Worm (Caenorhabditis elegans) whole organism, L1 larva: Measurements from ENCODE around the gene emre-1.

Source experiments
- C16A3.4 ChIP-seq: fragments of 150-350 bp; optimal IDR thresholded peaks from 2 replicates; lab custom pipeline; 2014; ENCODE audit warnings: missing biosample characterization, missing genetic modification characterization
- F16B12.6 ChIP-seq: fragments of 150-350 bp; optimal IDR thresholded peaks from 2 replicates; lab custom pipeline; 2014; ENCODE audit warnings: missing biosample characterization, missing genetic modification characterization
- Y116A8C.19 ChIP-seq: sonication (generic microtip); optimal IDR thresholded peaks from 2 replicates; lab custom pipeline; 2016; ENCODE audit warnings: missing compliant biosample characterization, missing genetic modification characterization, borderline replicate concordance
- aha-1 ChIP-seq: fragments of 150-350 bp; optimal IDR thresholded peaks from 2 replicates; lab custom pipeline; 2014; ENCODE audit warnings: missing biosample characterization, missing genetic modification characterization
- aly-2 ChIP-seq: fragments of 150-350 bp; optimal IDR thresholded peaks from 2 replicates; lab custom pipeline; 2014; ENCODE audit warnings: missing biosample characterization, missing genetic modification characterization
- ama-1 ChIP-seq: fragments of 150-350 bp; optimal IDR thresholded peaks from 2 replicates; lab custom pipeline; 2014
- blmp-1 ChIP-seq: fragments of 150-350 bp; optimal IDR thresholded peaks from 2 replicates; lab custom pipeline; 2014; ENCODE audit warnings: missing biosample characterization, missing genetic modification characterization
- ceh-8 ChIP-seq: fragments of 200-800 bp; sonication (Bioruptor generic); optimal IDR thresholded peaks from 2 replicates; lab custom pipeline; 2018; ENCODE audit warnings: mild to moderate bottlenecking, missing genetic modification characterization, moderate library complexity, missing compliant biosample characterization
- ceh-90 ChIP-seq: sonication (generic microtip); optimal IDR thresholded peaks from 2 replicates; lab custom pipeline; 2016; ENCODE audit warnings: missing genetic modification characterization, missing compliant biosample characterization
- ces-1 ChIP-seq: fragments of 150-350 bp; optimal IDR thresholded peaks from 2 replicates; lab custom pipeline; 2014; ENCODE audit warnings: missing biosample characterization, missing genetic modification reagents, missing genetic modification characterization
- dsc-1 ChIP-seq: sonication (generic microtip); optimal IDR thresholded peaks from 2 replicates; lab custom pipeline; 2016; ENCODE audit warnings: mild to moderate bottlenecking, missing genetic modification characterization, missing compliant biosample characterization
- egl-13 ChIP-seq: sonication (generic microtip); optimal IDR thresholded peaks from 2 replicates; lab custom pipeline; 2016; ENCODE audit warnings: missing genotype, missing genetic modification reagents, missing genetic modification characterization, missing compliant biosample characterization
- elt-2 ChIP-seq: sonication (generic microtip); optimal IDR thresholded peaks from 2 replicates; lab custom pipeline; 2016; ENCODE audit warnings: missing genetic modification characterization, mild to moderate bottlenecking, inconsistent platforms, missing compliant biosample characterization, missing genetic modification reagents
- elt-3 ChIP-seq, 6 experiments: fragments of 150-350 bp in 1 of 6; sonication (generic microtip); optimal IDR thresholded peaks; 2 replicates each; lab custom pipeline; 2017 to 2018; ENCODE audit warnings: missing biosample characterization in 6 of 6, missing genetic modification characterization in 6 of 6, inconsistent platforms in 1 of 6
- ets-5 ChIP-seq: fragments of 200-800 bp; sonication (Bioruptor generic); IDR thresholded peaks from 2 replicates; pipeline ENCODE4 v1.3.6; 2022; ENCODE audit warnings: missing genetic modification characterization, missing compliant biosample characterization
- fkh-10 ChIP-seq: sonication (generic microtip); optimal IDR thresholded peaks from 2 replicates; lab custom pipeline; 2017; ENCODE audit warnings: missing biosample characterization, missing genetic modification reagents, missing genetic modification characterization
- fkh-4 ChIP-seq: sonication (generic microtip); optimal IDR thresholded peaks from 2 replicates; lab custom pipeline; 2016; ENCODE audit warnings: missing compliant biosample characterization, missing genetic modification characterization, borderline replicate concordance
- fos-1 ChIP-seq: fragments of 150-350 bp; optimal IDR thresholded peaks from 2 replicates; lab custom pipeline; 2014; ENCODE audit warnings: missing biosample characterization, missing genetic modification characterization
- hlh-17 ChIP-seq: fragments of 200-800 bp; sonication (Bioruptor generic); optimal IDR thresholded peaks from 2 replicates; lab custom pipeline; 2018; ENCODE audit warnings: missing genetic modification characterization, mild to moderate bottlenecking, missing compliant biosample characterization, moderate library complexity, borderline replicate concordance
- hlh-4 ChIP-seq: sonication (generic microtip); optimal IDR thresholded peaks from 2 replicates; lab custom pipeline; 2016; ENCODE audit warnings: mild to moderate bottlenecking, missing genetic modification characterization, missing compliant biosample characterization
- isw-1 ChIP-seq: fragments of 200-800 bp; sonication (Bioruptor generic); IDR thresholded peaks from 2 replicates; pipeline ENCODE4 v1.3.6; 2022; ENCODE audit warnings: missing genetic modification characterization, missing compliant biosample characterization
- lin-13 ChIP-seq: fragments of 150-350 bp; optimal IDR thresholded peaks from 2 replicates; lab custom pipeline; 2014; ENCODE audit warnings: missing biosample characterization, missing genetic modification reagents, missing genetic modification characterization
- lin-35 ChIP-seq, 2 experiments: fragments of 150-350 bp; optimal IDR thresholded peaks; 2 replicates each; lab custom pipeline; 2014; ENCODE audit warnings: missing biosample characterization in 2 of 2, missing genetic modification characterization in 2 of 2, missing genetic modification reagents in 2 of 2
- lin-39 ChIP-seq: fragments of 150-350 bp; optimal IDR thresholded peaks from 2 replicates; lab custom pipeline; 2014; ENCODE audit warnings: missing biosample characterization, missing genetic modification reagents, missing genetic modification characterization
- lir-3 ChIP-seq: sonication (generic microtip); optimal IDR thresholded peaks from 2 replicates; lab custom pipeline; 2016; ENCODE audit warnings: mild to moderate bottlenecking, missing genetic modification characterization, moderate library complexity, missing compliant biosample characterization; ENCODE audit not compliant: poor library complexity
- lsy-2 ChIP-seq, 2 experiments: fragments of 150-350 bp; optimal IDR thresholded peaks; 2 replicates each; lab custom pipeline; 2014; ENCODE audit warnings: missing biosample characterization in 2 of 2, missing genetic modification characterization in 2 of 2
- mab-9 ChIP-seq: fragments of 200-800 bp; sonication (Bioruptor generic); IDR thresholded peaks from 2 replicates; pipeline ENCODE4 v1.3.6; 2022; ENCODE audit warnings: missing genetic modification reagents, missing genetic modification characterization, missing compliant biosample characterization
- mdl-1 ChIP-seq, 2 experiments: fragments of 150-350 bp; optimal IDR thresholded peaks; 2 replicates each; lab custom pipeline; 2014 to 2017; ENCODE audit warnings: missing biosample characterization in 2 of 2, missing genetic modification characterization in 2 of 2, inconsistent platforms in 1 of 2
- mef-2 ChIP-seq: fragments of 150-350 bp; optimal IDR thresholded peaks from 2 replicates; lab custom pipeline; 2014; ENCODE audit warnings: missing biosample characterization, missing genetic modification characterization
- nhr-237 ChIP-seq: fragments of 150-350 bp; optimal IDR thresholded peaks from 2 replicates; lab custom pipeline; 2014; ENCODE audit warnings: missing biosample characterization, missing genetic modification characterization
- nhr-77 ChIP-seq: fragments of 150-350 bp; optimal IDR thresholded peaks from 2 replicates; lab custom pipeline; 2014; ENCODE audit warnings: missing biosample characterization, missing genetic modification characterization
- nhr-84 ChIP-seq: sonication (generic microtip); optimal IDR thresholded peaks from 2 replicates; lab custom pipeline; 2017; ENCODE audit warnings: missing biosample characterization, missing genetic modification characterization
- nhr-85 ChIP-seq: sonication (generic microtip); peaks from one replicate; lab custom pipeline; 2016; ENCODE audit warnings: missing genetic modification characterization, inconsistent platforms, missing compliant biosample characterization
- pag-3 ChIP-seq: sonication (generic microtip); optimal IDR thresholded peaks from 2 replicates; lab custom pipeline; 2017; ENCODE audit warnings: missing genetic modification characterization, mild to moderate bottlenecking, missing compliant biosample characterization, antibody characterized with exemption, borderline replicate concordance; ENCODE audit not compliant: insufficient read depth
- sup-37 ChIP-seq: fragments of 200-800 bp; sonication (Bioruptor generic); optimal IDR thresholded peaks from 2 replicates; lab custom pipeline; 2018; ENCODE audit warnings: mild to moderate bottlenecking, missing genetic modification characterization, missing compliant biosample characterization
- tlp-1 ChIP-seq: fragments of 150-350 bp; optimal IDR thresholded peaks from 2 replicates; lab custom pipeline; 2014; ENCODE audit warnings: missing biosample characterization, missing genetic modification characterization
- unc-130 ChIP-seq: fragments of 150-350 bp; optimal IDR thresholded peaks from 2 replicates; lab custom pipeline; 2017; ENCODE audit warnings: missing biosample characterization, missing genetic modification characterization, inconsistent platforms
- unc-30 ChIP-seq: sonication (generic microtip); optimal IDR thresholded peaks from 2 replicates; lab custom pipeline; 2017; ENCODE audit warnings: missing biosample characterization, missing genetic modification characterization
- unc-62 ChIP-seq: fragments of 150-350 bp; optimal IDR thresholded peaks from 2 replicates; lab custom pipeline; 2014; ENCODE audit warnings: missing biosample characterization, missing genetic modification reagents, missing genetic modification characterization
- zag-1 ChIP-seq: fragments of 150-350 bp; optimal IDR thresholded peaks from 2 replicates; lab custom pipeline; 2014; ENCODE audit warnings: missing biosample characterization, missing genetic modification characterization
- ztf-11 ChIP-seq, 2 experiments: sonication (generic microtip); optimal IDR thresholded peaks; 2 replicates each; lab custom pipeline; 2016 to 2017; ENCODE audit warnings: missing genetic modification characterization in 2 of 2, missing biosample characterization in 1 of 2, missing compliant biosample characterization in 1 of 2

emre-1 gene

ce11 chrX:14946464-14947354 is 32.8 kb upstream of the emre-1 start (continued):
- TF ChIP-seq fkh-4 (tag; lab: Kevin White, UChicago) = no peak
- peak; percentile 82 for TF ChIP-seq tlp-1 (tag; lab: Kevin White, UChicago)
- no peak for TF ChIP-seq ets-5 (GFP tag; lab: Robert Waterston, UW)
- TF ChIP-seq pag-3 (tag; lab: Kevin White, UChicago) = no peak
- no peak for TF ChIP-seq fos-1 (tag; lab: Kevin White, UChicago)
- TF ChIP-seq C16A3.4 (tag; lab: Kevin White, UChicago) = peak; percentile 28
- TF ChIP-seq hlh-17 (GFP tag; lab: Kevin White, UChicago) = no peak
- TF ChIP-seq mef-2 (tag; lab: Kevin White, UChicago) = no peak
- TF ChIP-seq elt-2 (tag; lab: Kevin White, UChicago) = peak; percentile 98
- TF ChIP-seq nhr-84 (tag; lab: Kevin White, UChicago) = no peak
- no peak for TF ChIP-seq aha-1
- no peak for TF ChIP-seq ama-1 (lab: Kevin White, UChicago)
- TF ChIP-seq lsy-2 (tag; optimal IDR thresholded peaks at IDR 0.05; lab: Kevin White, UChicago) = peak in 1 of 2 experiments; percentile 20
- TF ChIP-seq unc-62 = no peak
- TF ChIP-seq ceh-8 = no peak
- no peak for TF ChIP-seq mdl-1 (tag; optimal IDR thresholded peaks at IDR 0.05; lab: Kevin White, UChicago)
- no peak for TF ChIP-seq unc-30
- no peak for TF ChIP-seq lin-13 (GFP tag; lab: Kevin White, UChicago)
- no peak for TF ChIP-seq F16B12.6 (tag; lab: Kevin White, UChicago)
- TF ChIP-seq elt-3 (tag; optimal IDR thresholded peaks at IDR 0.05; lab: Kevin White, UChicago) = no peak
- no peak for TF ChIP-seq zag-1 (tag; lab: Kevin White, UChicago)
- TF ChIP-seq fkh-10 (GFP tag; lab: Kevin White, UChicago) = no peak
- TF ChIP-seq lin-39 = no peak
- TF ChIP-seq ces-1 = no peak
- TF ChIP-seq aly-2 (tag; lab: Kevin White, UChicago) = no peak
- TF ChIP-seq ztf-11 (tag; optimal IDR thresholded peaks at IDR 0.05; lab: Kevin White, UChicago) = no peak
- no peak for TF ChIP-seq unc-130
- TF ChIP-seq dsc-1 (tag; lab: Kevin White, UChicago) = no peak

ce11 chrX:14947355-14947668 is 32.2 kb upstream of the emre-1 start:
- peak in 1 of 6 experiments; percentile 72 for TF ChIP-seq elt-3 (tag; optimal IDR thresholded peaks at IDR 0.05; lab: Kevin White, UChicago)
- TF ChIP-seq blmp-1 (tag; lab: Kevin White, UChicago) = peak; percentile 33
- TF ChIP-seq lir-3 = no peak
- TF ChIP-seq sup-37 (GFP tag; lab: Kevin White, UChicago) = no peak
- TF ChIP-seq mab-9 (GFP tag; lab: Robert Waterston, UW) = no peak
- no peak for TF ChIP-seq isw-1 (GFP tag; lab: Robert Waterston, UW)
- TF ChIP-seq nhr-77 (tag; lab: Kevin White, UChicago) = no peak
- no peak for TF ChIP-seq Y116A8C.19
- no peak for TF ChIP-seq nhr-237 (tag; lab: Kevin White, UChicago)
- peak; percentile 73 for TF ChIP-seq nhr-85 (tag; lab: Kevin White, UChicago)
- TF ChIP-seq egl-13 (tag; lab: Kevin White, UChicago) = no peak
- TF ChIP-seq ama-1 (lab: Kevin White, UChicago) = no peak
- no peak for TF ChIP-seq hlh-4 (tag; lab: Kevin White, UChicago)
- TF ChIP-seq ceh-90 (tag; lab: Kevin White, UChicago) = no peak
- TF ChIP-seq lin-35 (GFP tag; optimal IDR thresholded peaks at IDR 0.05; lab: Kevin White, UChicago) = peak in 1 of 2 experiments; percentile 23
- TF ChIP-seq pag-3 (tag; lab: Kevin White, UChicago) = no peak
- TF ChIP-seq aly-2 (tag; lab: Kevin White, UChicago) = no peak
- TF ChIP-seq C16A3.4 (tag; lab: Kevin White, UChicago) = no peak
- no peak for TF ChIP-seq ets-5 (GFP tag; lab: Robert Waterston, UW)
